Fruit fly (Drosophila melanogaster) whole organism, embryonic: ENCODE measurements around the gene CG44329.

Experiments used
- CG11398 ChIP-seq: fragments of 200-800 bp; sonication (Bioruptor generic); optimal IDR thresholded peaks from 2 replicates; lab custom pipeline; 2016; ENCODE audit warnings: missing biosample characterization, missing genetic modification characterization
- Sox100B ChIP-seq: fragments of 200-800 bp; sonication (Bioruptor generic); optimal IDR thresholded peaks from 3 replicates; lab custom pipeline; 2018; ENCODE audit warnings: missing biosample characterization, mild to moderate bottlenecking, missing genetic modification characterization
- klu ChIP-seq: fragments of 200-800 bp; sonication (Bioruptor generic); IDR thresholded peaks from 2 replicates; pipeline ENCODE4 v1.3.6; 2022; ENCODE audit warnings: missing biosample characterization, missing genetic modification characterization

DNA sequence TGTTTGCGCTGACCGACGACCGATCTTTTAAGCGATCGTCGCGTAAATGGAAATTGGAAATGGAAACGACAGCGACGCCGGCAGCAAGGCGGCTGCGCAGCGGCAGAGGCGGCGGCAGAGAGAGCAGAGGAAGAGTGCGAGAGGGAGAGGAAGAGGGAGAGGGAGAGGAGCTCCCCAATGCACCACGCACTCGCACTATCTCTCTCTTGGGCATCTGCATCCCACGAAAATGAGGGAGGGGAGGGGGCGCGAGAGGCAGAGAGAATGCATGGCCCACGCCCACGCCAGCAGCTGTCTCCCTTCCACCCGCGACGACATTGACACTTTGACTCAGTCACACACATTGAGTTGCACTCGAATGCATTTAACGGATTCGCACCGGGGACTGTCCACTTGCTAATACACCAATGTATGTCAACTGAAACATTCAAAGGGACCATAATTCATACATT is 42.0 kb downstream of the CG44329 start, which contains the start of gene CG3097:
- TF ChIP-seq CG11398 (GFP tag; lab: Kevin White, UChicago) (no peak), Sox100B (GFP tag; lab: Kevin White, UChicago) (no peak), klu (GFP tag; lab: Robert Waterston, UW) (peak; percentile 76)
